Worm (Caenorhabditis elegans): ENCODE data around the gene plx-2.

DNA sequence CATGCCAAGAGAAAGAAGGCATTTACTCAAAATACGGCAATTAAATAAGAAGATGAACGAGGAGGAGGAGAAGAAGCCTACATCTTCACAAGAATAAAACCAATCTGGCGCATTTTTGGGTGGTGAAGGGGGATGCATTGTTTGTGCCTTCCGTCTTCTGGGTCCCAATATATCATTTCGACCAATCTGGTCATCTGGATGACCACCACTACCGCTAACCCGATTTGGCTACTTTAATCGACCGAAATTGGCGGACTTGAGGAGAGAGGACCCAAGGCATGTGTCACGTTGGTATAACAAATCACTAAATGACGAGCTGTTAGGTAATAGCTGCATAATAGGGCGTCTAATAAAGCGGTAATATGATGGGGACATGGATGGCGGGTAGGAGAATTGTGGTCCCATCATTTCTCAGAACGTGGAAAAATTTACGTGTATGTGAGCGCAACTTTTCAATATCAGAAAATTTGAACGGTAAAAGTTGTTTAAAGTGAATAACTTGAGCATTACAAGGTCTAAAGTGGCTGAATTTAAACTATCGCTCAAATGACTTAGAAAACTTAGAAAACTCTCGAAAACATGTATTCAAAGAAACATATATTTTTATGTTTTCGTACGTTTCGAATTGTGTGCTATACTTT, 9.1 kb upstream of the plx-2 start:
- TF ChIP-seq hlh-26 (GFP tag; conservative IDR thresholded peaks at IDR 0.05): no peak
- TF ChIP-seq ceh-58 (GFP tag; IDR thresholded peaks at IDR 0.05): no peak
- TF ChIP-seq lir-1 (GFP tag; conservative IDR thresholded peaks at IDR 0.05): no peak
- TF ChIP-seq sptf-2 (GFP tag; optimal IDR thresholded peaks at IDR 0.05): no peak
- no peak for TF ChIP-seq ceh-91 (GFP tag; IDR thresholded peaks at IDR 0.05)
- no peak for TF ChIP-seq dpl-1 (GFP tag; optimal IDR thresholded peaks at IDR 0.05)
- TF ChIP-seq nfyb-1 (GFP tag; IDR thresholded peaks at IDR 0.05): no peak
- no peak for TF ChIP-seq pha-4 (tag; optimal IDR thresholded peaks at IDR 0.05)
- TF ChIP-seq lsy-27 (tag; optimal IDR thresholded peaks at IDR 0.05; ENCODE audit: borderline replicate concordance, insufficient read depth): no peak
- no peak for TF ChIP-seq ama-1 (optimal IDR thresholded peaks at IDR 0.05)
- no peak for TF ChIP-seq ama-1 (GFP tag; optimal IDR thresholded peaks at IDR 0.05)

All from whole organism, young adult.